Worm (Caenorhabditis elegans) whole organism, late embryonic: Measurements from ENCODE around the gene D1014.5.

ENCODE experiments used
- ceh-14 ChIP-seq: sonication (generic microtip); optimal IDR thresholded peaks from 2 replicates; lab custom pipeline; 2016; ENCODE audit warnings: missing genotype, missing genetic modification characterization, missing compliant biosample characterization
- che-1 ChIP-seq: sonication (generic microtip); optimal IDR thresholded peaks from 2 replicates; lab custom pipeline; 2016; ENCODE audit warnings: mild to moderate bottlenecking, missing genetic modification characterization, missing compliant biosample characterization
- gmeb-2 ChIP-seq: sonication (generic microtip); optimal IDR thresholded peaks from 2 replicates; lab custom pipeline; 2016; ENCODE audit warnings: missing genetic modification characterization, inconsistent platforms, missing compliant biosample characterization
- pax-1 ChIP-seq: fragments of 150-350 bp; optimal IDR thresholded peaks from 2 replicates; lab custom pipeline; 2014; ENCODE audit warnings: missing biosample characterization, missing genetic modification characterization
- pha-4 ChIP-seq: fragments of 150-350 bp; optimal IDR thresholded peaks from 2 replicates; lab custom pipeline; 2018; ENCODE audit warnings: missing biosample characterization, missing genetic modification reagents, missing genetic modification characterization
- sox-2 ChIP-seq: fragments of 200-800 bp; sonication (Bioruptor generic); IDR thresholded peaks from 2 replicates; pipeline ENCODE4 v1.3.6; 2022; ENCODE audit warnings: missing genetic modification reagents, missing genetic modification characterization, missing compliant biosample characterization
- tbx-2 ChIP-seq: sonication (generic microtip); optimal IDR thresholded peaks from 2 replicates; lab custom pipeline; 2016; ENCODE audit warnings: missing genetic modification characterization, missing compliant biosample characterization
- ttx-3 ChIP-seq: sonication (generic microtip); optimal IDR thresholded peaks from 2 replicates; lab custom pipeline; 2016; ENCODE audit warnings: missing genetic modification reagents, missing genetic modification characterization, missing compliant biosample characterization

DNA sequence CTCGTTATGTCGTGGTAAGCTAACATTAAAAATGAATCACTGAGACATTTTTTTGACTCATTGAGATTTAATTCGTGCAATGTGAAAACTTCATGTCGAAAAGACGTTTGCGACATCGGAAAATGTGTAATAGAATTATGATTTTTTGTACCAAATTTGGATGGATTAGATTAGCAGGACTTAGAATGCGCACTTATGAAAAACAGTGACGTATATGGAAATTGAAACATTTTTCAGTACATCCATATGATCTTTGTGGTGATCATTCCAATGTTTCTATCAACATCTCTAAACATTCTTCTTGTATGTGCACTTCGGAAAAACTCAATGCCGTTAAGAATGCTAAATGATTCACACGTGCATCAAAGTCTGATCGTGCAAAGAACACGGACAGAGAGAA, 21.0 kb downstream of the D1014.5 start:
- TF ChIP-seq gmeb-2 (tag; lab: Kevin White, UChicago) (no peak), pax-1 (no peak), tbx-2 (tag; lab: Kevin White, UChicago) (no peak), ceh-14 (tag; lab: Kevin White, UChicago) (no peak), che-1 (tag; lab: Kevin White, UChicago) (no peak), pha-4 (tag; lab: Kevin White, UChicago) (no peak), ttx-3 (no peak), sox-2 (GFP tag; lab: Robert Waterston, UW) (no peak)
